Fruit fly (Drosophila melanogaster): ENCODE measurements around the gene CG4704.

DNA sequence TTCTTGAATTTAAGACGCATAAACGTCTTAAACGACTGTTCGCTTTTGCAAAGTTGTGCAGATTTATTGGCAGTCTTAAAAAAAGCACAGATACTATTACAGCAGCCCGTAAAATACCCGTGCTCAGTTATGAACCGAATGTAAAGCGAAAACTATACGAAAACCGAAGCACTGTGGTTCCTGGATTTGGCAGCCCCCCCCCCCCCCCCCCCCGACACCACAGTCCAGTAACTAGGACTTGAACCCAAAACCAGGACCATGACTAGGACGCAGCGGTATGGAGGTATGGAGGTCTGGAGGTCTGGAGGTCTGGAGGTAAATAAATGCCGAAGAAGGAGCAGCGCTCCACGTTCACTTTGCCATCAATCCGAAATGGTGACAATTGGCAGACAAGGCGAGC lies 12.7 kb downstream of the CG4704 start:
- TF ChIP-seq psq (GFP tag; optimal IDR thresholded peaks at IDR 0.05) (no peak), br (GFP tag; optimal IDR thresholded peaks at IDR 0.05) (no peak)

Measured in whole organism, wandering third instar larva.